Fruit fly (Drosophila melanogaster) whole organism, adult: ENCODE results near the gene CG31219.

Experiments
- CG11617 ChIP-seq: fragments of 200-800 bp; sonication (Bioruptor generic); optimal IDR thresholded peaks from 2 replicates; lab custom pipeline; 2017; ENCODE audit warnings: mild to moderate bottlenecking, missing biosample characterization, missing genetic modification reagents, missing genetic modification characterization
- CG12768 ChIP-seq: fragments of 200-800 bp; sonication (Bioruptor generic); optimal IDR thresholded peaks from 2 replicates; lab custom pipeline; 2017; ENCODE audit warnings: missing biosample characterization, missing genetic modification characterization, mild to moderate bottlenecking, moderate library complexity, missing genetic modification reagents
- CG14711 ChIP-seq: fragments of 200-800 bp; sonication (Bioruptor generic); optimal IDR thresholded peaks from 2 replicates; lab custom pipeline; 2018; ENCODE audit warnings: missing biosample characterization, mild to moderate bottlenecking, missing genetic modification characterization, moderate library complexity
- CG33017 ChIP-seq: fragments of 200-800 bp; sonication (Bioruptor generic); optimal IDR thresholded peaks from 2 replicates; lab custom pipeline; 2018; ENCODE audit warnings: missing biosample characterization, mild to moderate bottlenecking, missing genetic modification characterization, moderate library complexity
- CG5204 ChIP-seq: fragments of 200-800 bp; sonication (Bioruptor generic); optimal IDR thresholded peaks from 2 replicates; lab custom pipeline; 2016; ENCODE audit warnings: missing biosample characterization, missing genetic modification characterization
- CG7045 ChIP-seq: fragments of 200-800 bp; sonication (Bioruptor generic); optimal IDR thresholded peaks from 2 replicates; lab custom pipeline; 2017; ENCODE audit warnings: missing biosample characterization, mild to moderate bottlenecking, missing genetic modification characterization
- CG7101 ChIP-seq: fragments of 200-800 bp; sonication (Bioruptor generic); optimal IDR thresholded peaks from 2 replicates; lab custom pipeline; 2018; ENCODE audit warnings: missing biosample characterization, mild to moderate bottlenecking, missing genetic modification characterization, moderate library complexity
- Clk ChIP-seq: fragments of 200-800 bp; sonication (Bioruptor generic); optimal IDR thresholded peaks from 2 replicates; lab custom pipeline; 2017; ENCODE audit warnings: missing biosample characterization, missing genetic modification characterization
- Crg-1 ChIP-seq: fragments of 200-800 bp; sonication (Bioruptor generic); optimal IDR thresholded peaks from 2 replicates; lab custom pipeline; 2016; ENCODE audit warnings: missing biosample characterization, missing genetic modification characterization
- Hr96 ChIP-seq: fragments of 200-800 bp; sonication (Bioruptor generic); optimal IDR thresholded peaks from 2 replicates; lab custom pipeline; 2016; ENCODE audit warnings: missing biosample characterization, missing genetic modification characterization
- Mnt ChIP-seq: fragments of 200-800 bp; sonication (Bioruptor generic); optimal IDR thresholded peaks from 2 replicates; lab custom pipeline; 2016; ENCODE audit warnings: missing biosample characterization, mild to moderate bottlenecking, missing genetic modification characterization
- bab1 ChIP-seq: fragments of 200-800 bp; sonication (Bioruptor generic); optimal IDR thresholded peaks from 3 replicates; lab custom pipeline; 2019; ENCODE audit warnings: missing biosample characterization, mild to moderate bottlenecking, missing genetic modification characterization, moderate library complexity
- cic ChIP-seq: fragments of 200-800 bp; sonication (Bioruptor generic); optimal IDR thresholded peaks from 2 replicates; lab custom pipeline; 2017; ENCODE audit warnings: missing biosample characterization, mild to moderate bottlenecking, missing genetic modification characterization, moderate library complexity
- cnc ChIP-seq, 2 experiments: fragments of >200 bp; optimal IDR thresholded peaks; 2 replicates each; lab custom pipeline; 2017
- kay ChIP-seq: fragments of 200-800 bp; sonication (Bioruptor generic); peaks from one replicate; lab custom pipeline; 2016; ENCODE audit warnings: missing biosample characterization, missing genetic modification characterization, borderline replicate concordance
- ovo ChIP-seq: fragments of 200-800 bp; sonication (Bioruptor generic); optimal IDR thresholded peaks from 2 replicates; lab custom pipeline; 2016; ENCODE audit warnings: missing biosample characterization, missing genetic modification characterization
- pad ChIP-seq: fragments of 200-800 bp; sonication (Bioruptor generic); optimal IDR thresholded peaks from 3 replicates; lab custom pipeline; 2017; ENCODE audit warnings: missing biosample characterization, missing genetic modification characterization, mild to moderate bottlenecking, moderate library complexity, missing genetic modification reagents
- tj ChIP-seq: fragments of 200-800 bp; sonication (Bioruptor generic); optimal IDR thresholded peaks from 3 replicates; lab custom pipeline; 2017; ENCODE audit warnings: missing biosample characterization, mild to moderate bottlenecking, missing genetic modification characterization, moderate library complexity
- toe ChIP-seq: fragments of 200-800 bp; sonication (Bioruptor generic); optimal IDR thresholded peaks from 2 replicates; lab custom pipeline; 2016; ENCODE audit warnings: missing biosample characterization, missing genetic modification characterization

The CG31219 gene

dm6 chr3R:19620953-19621352 is 29.9 kb upstream of the CG31219 start:
- peak; percentile 2 for TF ChIP-seq tj
- TF ChIP-seq CG5204: no peak

DNA sequence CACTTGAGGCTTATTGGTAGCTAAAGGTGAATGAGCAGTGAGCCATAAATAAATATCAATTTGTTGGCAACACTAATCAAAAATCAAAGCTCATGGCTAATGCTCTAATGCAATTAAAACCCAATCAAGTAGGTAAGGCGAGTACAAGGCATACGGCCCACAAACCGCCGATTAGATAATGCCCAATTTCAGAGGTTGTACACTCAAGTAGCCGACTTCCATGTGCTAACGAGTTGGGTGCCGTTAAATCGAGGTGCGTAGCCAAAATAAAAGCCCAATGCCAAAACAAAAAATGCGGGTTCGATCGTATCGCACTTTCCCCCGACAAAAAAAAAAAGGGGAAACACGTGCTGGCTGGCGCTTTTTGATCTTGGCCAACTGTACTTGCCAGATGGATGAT is 28.8 kb upstream of the CG31219 start:
- TF ChIP-seq pad (GFP tag; lab: Kevin White, UChicago) (peak; percentile 0), Mnt (GFP tag; lab: Kevin White, UChicago) (no peak)

DNA sequence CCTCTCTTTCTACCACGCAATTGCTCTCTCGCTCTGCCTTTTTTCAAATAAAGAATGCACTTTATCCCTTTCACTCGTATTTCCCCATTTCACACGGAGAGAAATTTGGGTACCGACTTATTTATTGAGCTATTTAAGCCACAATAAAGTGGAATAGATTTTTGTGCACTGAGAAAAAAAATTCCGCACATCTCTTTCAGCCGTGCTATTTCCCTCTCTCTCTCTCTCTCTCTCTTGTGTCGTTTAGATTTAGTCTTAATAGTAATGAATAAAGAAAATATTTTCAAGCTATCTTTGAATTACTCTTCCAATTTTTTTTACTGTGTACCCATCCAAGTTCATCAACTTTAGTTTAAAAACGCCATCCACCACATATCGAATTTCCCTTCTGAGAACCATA is 27.2 kb upstream of the CG31219 start:
- TF ChIP-seq CG11617 (GFP tag; lab: Kevin White, UChicago): peak; percentile 4
- TF ChIP-seq toe (GFP tag; lab: Kevin White, UChicago): peak; percentile 22
- TF ChIP-seq pad (GFP tag; lab: Kevin White, UChicago): peak; percentile 65
- no peak for TF ChIP-seq cnc (optimal IDR thresholded peaks at IDR 0.05; lab: Kevin White, UChicago)
- peak; percentile 37 for TF ChIP-seq tj
- TF ChIP-seq CG33017: peak; percentile 6
- TF ChIP-seq CG7101: peak; percentile 33
- peak; percentile 52 for TF ChIP-seq bab1
- TF ChIP-seq Crg-1 (GFP tag; lab: Kevin White, UChicago): no peak
- no peak for TF ChIP-seq cic (GFP tag; lab: Kevin White, UChicago)
- TF ChIP-seq CG5204: peak; percentile 52
- TF ChIP-seq CG12768 (GFP tag; lab: Kevin White, UChicago): no peak
- no peak for TF ChIP-seq Mnt (GFP tag; lab: Kevin White, UChicago)
- TF ChIP-seq ovo (GFP tag; lab: Kevin White, UChicago): no peak
- TF ChIP-seq CG14711 (tag; lab: Kevin White, UChicago): peak; percentile 19
- no peak for TF ChIP-seq kay (GFP tag; lab: Kevin White, UChicago)
- peak; percentile 31 for TF ChIP-seq CG7045 (GFP tag; lab: Kevin White, UChicago)
- TF ChIP-seq Clk: no peak
- peak; percentile 41 for TF ChIP-seq Hr96

DNA sequence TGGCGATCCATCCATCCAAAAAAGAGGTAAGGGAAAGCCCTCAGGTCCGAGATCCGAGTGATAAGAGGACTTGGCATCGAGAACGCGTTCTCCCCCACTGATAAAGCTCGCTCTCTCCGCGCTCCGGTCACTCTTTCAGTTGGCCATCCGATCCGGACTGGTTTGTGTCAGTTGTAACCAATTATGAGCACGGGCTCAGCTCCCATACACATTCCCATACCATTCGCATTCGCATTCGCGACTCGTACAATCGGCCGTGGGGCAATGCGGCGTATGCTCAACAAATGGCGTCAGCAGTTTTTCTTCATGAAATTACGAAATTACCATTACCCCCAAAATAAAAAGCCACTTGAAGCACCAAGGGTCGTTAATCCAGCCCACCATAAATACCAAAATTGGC is 26.3 kb upstream of the CG31219 start:
- TF ChIP-seq kay (GFP tag; lab: Kevin White, UChicago) (peak; percentile 75), Crg-1 (GFP tag; lab: Kevin White, UChicago) (no peak), tj (peak; percentile 76)

dm6 chr3R:19625300-19626230 is 25.3 kb upstream of the CG31219 start:
- no peak for TF ChIP-seq cic (GFP tag; lab: Kevin White, UChicago)

dm6 chr3R:19627792-19628522 is 22.9 kb upstream of the CG31219 start:
- TF ChIP-seq CG7045 (GFP tag; lab: Kevin White, UChicago): peak; percentile 37
- no peak for TF ChIP-seq toe (GFP tag; lab: Kevin White, UChicago)
- TF ChIP-seq kay (GFP tag; lab: Kevin White, UChicago): peak; percentile 23
- TF ChIP-seq pad (GFP tag; lab: Kevin White, UChicago): peak; percentile 7

- TF ChIP-seq Mnt (GFP tag; lab: Kevin White, UChicago) (peak; percentile 76), ovo (GFP tag; lab: Kevin White, UChicago) (no peak), CG7101 (no peak)
Measured at dm6 chr3R:19632685-19633116, 18.1 kb upstream of the CG31219 start, which contains the start of gene CG6231. Gene CG6231, minus strand, starts transcription at chr3R:19632718.

DNA sequence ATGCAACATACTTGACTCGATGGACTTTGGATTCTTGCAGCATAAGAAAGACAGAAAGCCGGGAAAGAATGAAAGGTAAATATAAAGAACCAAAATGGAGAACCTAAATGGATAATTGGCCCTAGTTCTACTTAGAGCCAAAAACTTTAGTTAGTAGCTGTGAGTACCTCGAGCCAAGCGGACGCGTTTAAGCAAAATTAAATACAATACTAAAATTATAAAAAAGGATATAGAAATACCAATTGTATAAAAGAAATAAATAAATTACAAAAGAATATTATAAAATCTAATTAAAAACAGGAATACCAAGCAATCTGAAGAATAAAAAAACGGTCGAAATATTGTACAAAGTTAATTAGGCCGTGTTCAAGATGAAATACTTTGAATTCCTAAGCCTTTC is 16.2 kb upstream of the CG31219 start, which contains the start of gene CG34138:
Gene CG34138 (plus strand): TSS at position 301 of the 400 bp plus-strand sequence.
- TF ChIP-seq CG14711 (tag; lab: Kevin White, UChicago) (no peak), kay (GFP tag; lab: Kevin White, UChicago) (no peak), CG12768 (GFP tag; lab: Kevin White, UChicago) (no peak), cic (GFP tag; lab: Kevin White, UChicago) (no peak), Crg-1 (GFP tag; lab: Kevin White, UChicago) (no peak), cnc (optimal IDR thresholded peaks at IDR 0.05; lab: Kevin White, UChicago) (no peak), Mnt (GFP tag; lab: Kevin White, UChicago) (no peak), tj (no peak), CG7045 (GFP tag; lab: Kevin White, UChicago) (no peak), pad (GFP tag; lab: Kevin White, UChicago) (no peak), bab1 (no peak), ovo (GFP tag; lab: Kevin White, UChicago) (no peak)
